Fruit fly (Drosophila melanogaster) whole organism, embryonic: ENCODE data around the gene CG3448.

Experiments
- Atf-2 ChIP-seq: fragments of 200-800 bp; sonication (Bioruptor generic); optimal IDR thresholded peaks from 2 replicates; lab custom pipeline; 2016; ENCODE audit warnings: missing biosample characterization, missing genetic modification characterization
- Awh ChIP-seq: fragments of 200-800 bp; sonication (Bioruptor generic); IDR thresholded peaks from 2 replicates; pipeline ENCODE4, ENCODE4 v1.3.6; 2022; ENCODE audit warnings: missing biosample characterization, missing genetic modification characterization
- CG11723 ChIP-seq: fragments of 200-800 bp; sonication (Bioruptor generic); optimal IDR thresholded peaks from 2 replicates; lab custom pipeline; 2017; ENCODE audit warnings: missing biosample characterization, mild to moderate bottlenecking, missing genetic modification characterization
- CG12219 ChIP-seq: fragments of 200-800 bp; sonication (Bioruptor generic); optimal IDR thresholded peaks from 3 replicates; lab custom pipeline; 2018; ENCODE audit warnings: missing biosample characterization, mild to moderate bottlenecking, missing genetic modification characterization
- CG12942 ChIP-seq: fragments of 200-800 bp; sonication (Bioruptor generic); optimal IDR thresholded peaks from 3 replicates; lab custom pipeline; 2016; ENCODE audit warnings: missing biosample characterization, missing genetic modification characterization
- CG13123 ChIP-seq: fragments of 200-800 bp; sonication (Bioruptor generic); optimal IDR thresholded peaks from 2 replicates; lab custom pipeline; 2016; ENCODE audit warnings: missing biosample characterization, missing genetic modification characterization
- CG13296 ChIP-seq: fragments of 200-800 bp; sonication (Bioruptor generic); optimal IDR thresholded peaks from 3 replicates; lab custom pipeline; 2018; ENCODE audit warnings: missing biosample characterization, mild to moderate bottlenecking, missing genetic modification characterization
- CG13775 ChIP-seq: fragments of 200-800 bp; sonication (Bioruptor generic); optimal IDR thresholded peaks from 3 replicates; lab custom pipeline; 2017; ENCODE audit warnings: missing biosample characterization, mild to moderate bottlenecking, missing genetic modification characterization
- CG14860 ChIP-seq: fragments of 200-800 bp; sonication (Bioruptor generic); IDR thresholded peaks from 3 replicates; pipeline ENCODE4 v1.3.6; 2022; ENCODE audit warnings: missing biosample characterization, missing genetic modification characterization; ENCODE audit not compliant: partially characterized antibody
- CG1603 ChIP-seq: fragments of 200-800 bp; sonication (Bioruptor generic); optimal IDR thresholded peaks from 2 replicates; lab custom pipeline; 2019; ENCODE audit warnings: missing biosample characterization, mild to moderate bottlenecking, missing genetic modification characterization, moderate library complexity
- CG16813 ChIP-seq: fragments of 200-800 bp; sonication (Bioruptor generic); IDR thresholded peaks from 3 replicates; pipeline ENCODE4 v1.3.6; 2022; ENCODE audit warnings: missing biosample characterization, missing genetic modification characterization; ENCODE audit not compliant: partially characterized antibody
- CG1792 ChIP-seq: fragments of 200-800 bp; sonication (Bioruptor generic); optimal IDR thresholded peaks from 2 replicates; lab custom pipeline; 2016; ENCODE audit warnings: missing biosample characterization, missing genetic modification characterization
- CG32767 ChIP-seq: fragments of 200-800 bp; sonication (Bioruptor generic); IDR thresholded peaks from 2 replicates; pipeline ENCODE4 v1.3.6; 2022; ENCODE audit warnings: missing biosample characterization, missing genetic modification characterization
- CG32772 ChIP-seq: fragments of 200-800 bp; sonication (Bioruptor generic); IDR thresholded peaks from 2 replicates; pipeline ENCODE4 v1.3.6; 2022; ENCODE audit warnings: missing biosample characterization, missing genetic modification characterization
- CG3281 ChIP-seq: fragments of 200-800 bp; sonication (Bioruptor generic); optimal IDR thresholded peaks from 3 replicates; lab custom pipeline; 2017; ENCODE audit warnings: missing biosample characterization, mild to moderate bottlenecking, missing genetic modification characterization
- CG3838 ChIP-seq: fragments of 200-800 bp; sonication (Bioruptor generic); optimal IDR thresholded peaks from 3 replicates; lab custom pipeline; 2016; ENCODE audit warnings: missing biosample characterization, missing genetic modification characterization
- CG42726 ChIP-seq: fragments of 200-800 bp; sonication (Bioruptor generic); IDR thresholded peaks from 2 replicates; pipeline ENCODE4 v1.3.6; 2022; ENCODE audit warnings: missing biosample characterization, missing genetic modification characterization; ENCODE audit not compliant: partially characterized antibody
- CG4360 ChIP-seq: fragments of 200-800 bp; sonication (Bioruptor generic); IDR thresholded peaks from 2 replicates; pipeline ENCODE4 v1.3.6; 2022; ENCODE audit warnings: missing biosample characterization, missing genetic modification characterization
- CG7357 ChIP-seq: fragments of 200-800 bp; sonication (Bioruptor generic); IDR thresholded peaks from 3 replicates; pipeline ENCODE4 v1.3.6; 2022; ENCODE audit warnings: missing biosample characterization, missing genetic modification characterization
- CG7556 ChIP-seq: fragments of 200-800 bp; sonication (Bioruptor generic); optimal IDR thresholded peaks from 2 replicates; lab custom pipeline; 2017; ENCODE audit warnings: missing biosample characterization, mild to moderate bottlenecking, missing genetic modification characterization
- CG7963 ChIP-seq: fragments of 200-800 bp; sonication (Bioruptor generic); IDR thresholded peaks from 3 replicates; pipeline ENCODE4 v1.3.6; 2022; ENCODE audit warnings: missing biosample characterization, missing genetic modification characterization; ENCODE audit not compliant: partially characterized antibody
- CG8478 ChIP-seq: fragments of >200 bp; optimal IDR thresholded peaks from 2 replicates; lab custom pipeline; 2018
- CG8765 ChIP-seq: fragments of 200-800 bp; sonication (Bioruptor generic); IDR thresholded peaks from 2 replicates; pipeline ENCODE4 v1.3.6; 2022; ENCODE audit warnings: missing biosample characterization, missing genetic modification characterization
- Dfd ChIP-seq, 2 experiments: fragments of >200 bp; optimal IDR thresholded peaks; 2 replicates each; lab custom pipeline; 2017; ENCODE audit warnings: missing biosample characterization in 2 of 2, missing genetic modification characterization in 2 of 2
- Ets65A ChIP-seq: fragments of 200-800 bp; sonication (Bioruptor generic); peaks from one replicate; lab custom pipeline; 2016; ENCODE audit warnings: missing biosample characterization, missing genetic modification characterization
- Jarid2 ChIP-seq: fragments of 200-800 bp; sonication (Bioruptor generic); optimal IDR thresholded peaks from 3 replicates; lab custom pipeline; 2017; ENCODE audit warnings: mild to moderate bottlenecking, missing biosample characterization, missing genetic modification reagents, missing genetic modification characterization
- MESR4 ChIP-seq: fragments of 200-800 bp; sonication (Bioruptor generic); optimal IDR thresholded peaks from 2 replicates; lab custom pipeline; 2018; ENCODE audit warnings: missing biosample characterization, mild to moderate bottlenecking, missing genetic modification characterization, moderate library complexity
- Med ChIP-seq: fragments of 200-800 bp; sonication (Bioruptor generic); peaks from one replicate; lab custom pipeline; 2016; ENCODE audit warnings: missing biosample characterization, missing genetic modification characterization, mild to moderate bottlenecking, inconsistent platforms, moderate library complexity
- Nf-YB ChIP-seq: fragments of 200-800 bp; sonication (Bioruptor generic); optimal IDR thresholded peaks from 3 replicates; lab custom pipeline; 2019; ENCODE audit warnings: missing biosample characterization, mild to moderate bottlenecking, missing genetic modification characterization, moderate library complexity
- Nf-YC ChIP-seq: fragments of 200-800 bp; optimal IDR thresholded peaks from 3 replicates; lab custom pipeline; 2019; ENCODE audit warnings: missing biosample characterization, mild to moderate bottlenecking, missing genetic modification characterization, moderate library complexity
- Poxn ChIP-seq: fragments of 200-800 bp; sonication (Bioruptor generic); IDR thresholded peaks from 2 replicates; pipeline ENCODE4 v1.3.6; 2022; ENCODE audit warnings: missing biosample characterization, missing genetic modification characterization
- Trl ChIP-seq, 3 experiments: fragments of >200 bp in 2 of 3; fragments of 200-800 bp in 1 of 3; sonication (Bioruptor generic) in 1 of 3; optimal IDR thresholded peaks; 2 replicates in 1 of 3; 3 replicates in 2 of 3; lab custom pipeline; 2016 to 2017; ENCODE audit warnings: missing biosample characterization in 1 of 3, missing genetic modification characterization in 1 of 3
- Vsx1 ChIP-seq: fragments of 200-800 bp; sonication (Bioruptor generic); optimal IDR thresholded peaks from 2 replicates; lab custom pipeline; 2017; ENCODE audit warnings: missing biosample characterization, mild to moderate bottlenecking, missing genetic modification characterization, missing genetic modification reagents
- ash1 ChIP-seq: fragments of 200-800 bp; sonication (Bioruptor generic); optimal IDR thresholded peaks from 2 replicates; lab custom pipeline; 2018; ENCODE audit warnings: missing biosample characterization, mild to moderate bottlenecking, missing genetic modification characterization
- chinmo ChIP-seq: fragments of 200-800 bp; sonication (Bioruptor generic); IDR thresholded peaks from 4 replicates; pipeline ENCODE4 v1.3.6; 2022; ENCODE audit warnings: missing biosample characterization, missing genetic modification characterization; ENCODE audit not compliant: partially characterized antibody
- dati ChIP-seq: fragments of 200-800 bp; sonication (Bioruptor generic); IDR thresholded peaks from 2 replicates; pipeline ENCODE4 v1.3.6; 2022; ENCODE audit warnings: missing biosample characterization, missing genetic modification characterization
- disco-r ChIP-seq: fragments of 200-800 bp; sonication (Bioruptor generic); optimal IDR thresholded peaks from 2 replicates; lab custom pipeline; 2016; ENCODE audit warnings: missing biosample characterization, missing genetic modification characterization
- kah ChIP-seq: fragments of 200-800 bp; sonication (Bioruptor generic); optimal IDR thresholded peaks from 2 replicates; lab custom pipeline; 2018; ENCODE audit warnings: missing biosample characterization, mild to moderate bottlenecking, missing genetic modification characterization
- luna ChIP-seq: fragments of 200-800 bp; sonication (Bioruptor generic); optimal IDR thresholded peaks from 2 replicates; lab custom pipeline; 2016; ENCODE audit warnings: missing biosample characterization, missing genetic modification characterization
- pfk ChIP-seq: fragments of 200-800 bp; sonication (Bioruptor generic); optimal IDR thresholded peaks from 2 replicates; lab custom pipeline; 2018; ENCODE audit warnings: missing biosample characterization, mild to moderate bottlenecking, missing genetic modification characterization, moderate library complexity
- sens ChIP-seq: fragments of 200-800 bp; sonication (Bioruptor generic); peaks from one replicate; lab custom pipeline; 2016; ENCODE audit warnings: missing biosample characterization, missing genetic modification characterization
- slou ChIP-seq: fragments of 200-800 bp; sonication (Bioruptor generic); optimal IDR thresholded peaks from 3 replicates; lab custom pipeline; 2016; ENCODE audit warnings: missing biosample characterization, missing genetic modification characterization
- z ChIP-seq: fragments of 200-800 bp; sonication (Bioruptor generic); IDR thresholded peaks from 3 replicates; pipeline ENCODE4 v1.3.6; 2022; ENCODE audit warnings: missing biosample characterization, missing genetic modification characterization

The CG3448 gene

dm6 chr3L:9476829-9477228 is 25.5 kb upstream of the CG3448 start, which contains the start of the genes Uch-L5 and Jarid2 (continued):
- TF ChIP-seq CG7963 (GFP tag; lab: Robert Waterston, UW) (0 out of 3 replicates have a peak, but pooled peaks have one; percentile 8), slou (GFP tag; lab: Kevin White, UChicago) (no peak), dati (GFP tag; lab: Robert Waterston, UW) (no peak), z (GFP tag; lab: Robert Waterston, UW) (no peak), CG12942 (GFP tag; lab: Kevin White, UChicago) (peak; percentile 43), luna (GFP tag; lab: Kevin White, UChicago) (no peak), CG13296 (peak; percentile 41), CG11723 (GFP tag; lab: Kevin White, UChicago) (no peak), CG3281 (GFP tag; lab: Kevin White, UChicago) (peak; percentile 68), ash1 (GFP tag; lab: Kevin White, UChicago) (peak; percentile 46), CG8765 (no peak), Atf-2 (GFP tag; lab: Kevin White, UChicago) (peak; percentile 9), CG42726 (GFP tag; lab: Robert Waterston, UW) (peak; percentile 67), Jarid2 (no peak), Nf-YC (tag; lab: Kevin White, UChicago) (peak; percentile 46), CG7357 (no peak), CG13123 (peak; percentile 41), MESR4 (GFP tag; lab: Kevin White, UChicago) (peak; percentile 96), Vsx1 (GFP tag; lab: Kevin White, UChicago) (no peak), chinmo (GFP tag; lab: Robert Waterston, UW) (0 out of 4 replicates have a peak, but pooled peaks have one; percentile 7), CG14860 (GFP tag; lab: Robert Waterston, UW) (no peak), CG1603 (tag; lab: Kevin White, UChicago) (peak; percentile 91), Poxn (GFP tag; lab: Robert Waterston, UW) (no peak), Trl (optimal IDR thresholded peaks at IDR 0.05; lab: Kevin White, UChicago) (no peak), Trl (GFP tag; optimal IDR thresholded peaks at IDR 0.05; lab: Kevin White, UChicago) (peak; percentile 66), Nf-YB (GFP tag; lab: Kevin White, UChicago) (peak; percentile 48), CG3838 (GFP tag; lab: Kevin White, UChicago) (no peak), Awh (GFP tag; lab: Robert Waterston, UW) (no peak), CG7556 (no peak)

DNA sequence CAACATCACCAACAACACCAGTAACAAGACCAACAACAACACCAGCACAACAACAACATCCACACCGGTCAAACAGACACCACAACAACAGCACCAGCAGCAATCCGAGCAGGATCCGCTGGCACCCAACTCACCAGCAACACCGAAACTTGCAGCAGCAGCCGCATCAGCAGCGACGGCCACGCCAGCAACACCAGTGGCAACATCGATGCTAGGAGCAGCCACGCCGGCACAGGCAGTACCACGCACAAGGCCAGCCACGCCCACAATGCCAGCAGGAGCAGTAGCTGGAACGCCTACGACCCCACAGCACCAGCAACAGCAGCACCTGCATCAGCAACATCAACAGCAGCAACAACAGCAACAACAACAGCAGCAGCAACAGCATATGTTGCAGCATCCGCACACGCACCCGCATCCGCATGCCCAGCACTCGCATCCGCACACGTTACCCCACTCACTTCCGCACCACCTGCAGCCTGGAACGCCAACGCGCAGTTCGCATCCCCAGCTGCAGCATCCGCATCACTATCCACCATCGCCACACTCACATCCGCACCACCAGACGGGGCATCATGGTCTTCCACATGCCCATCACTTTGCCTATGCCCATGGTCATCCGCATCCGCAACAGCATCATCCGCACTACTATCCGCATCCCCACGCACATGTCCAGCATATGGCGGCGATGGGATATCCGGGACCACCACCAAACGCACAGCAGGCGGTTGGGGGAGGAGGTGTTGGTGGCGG is 20.0 kb upstream of the CG3448 start:
- TF ChIP-seq CG13775: peak; percentile 83
- no peak for TF ChIP-seq pfk
- peak; percentile 93 for TF ChIP-seq Ets65A (GFP tag; lab: Kevin White, UChicago)
- peak in 1 of 2 experiments; percentile 90 for TF ChIP-seq Dfd (GFP tag; optimal IDR thresholded peaks at IDR 0.05; lab: Kevin White, UChicago)
- peak; percentile 25; the same call in 1 of the 2 replicates for TF ChIP-seq CG4360 (GFP tag; lab: Robert Waterston, UW)
- no peak for TF ChIP-seq kah (GFP tag; lab: Kevin White, UChicago)
- no peak for TF ChIP-seq CG32767 (GFP tag; lab: Robert Waterston, UW)
- no peak for TF ChIP-seq disco-r
- TF ChIP-seq CG8478 (lab: Kevin White, UChicago): peak; percentile 66
- TF ChIP-seq CG16813 (GFP tag; lab: Robert Waterston, UW): no peak
- TF ChIP-seq CG32772: no peak
- no peak for TF ChIP-seq sens
- no peak for TF ChIP-seq CG1792
- TF ChIP-seq CG12219 (GFP tag; lab: Kevin White, UChicago): no peak
- TF ChIP-seq Med (GFP tag; lab: Kevin White, UChicago): peak; percentile 53
